Fruit fly (Drosophila melanogaster) whole organism, embryonic: ENCODE results near the gene Ir94a.

Experiments
- Abd-B ChIP-seq: fragments of 200-800 bp; sonication (Bioruptor generic); optimal IDR thresholded peaks from 2 replicates; lab custom pipeline; 2018; ENCODE audit warnings: missing biosample characterization, mild to moderate bottlenecking, missing genetic modification characterization, moderate library complexity
- Ada2b ChIP-seq: fragments of 200-800 bp; sonication (Bioruptor generic); IDR thresholded peaks from 2 replicates; pipeline ENCODE4 v1.3.6; 2022; ENCODE audit warnings: missing biosample characterization, missing genetic modification characterization
- Atf6 ChIP-seq: fragments of 200-800 bp; sonication (Bioruptor generic); IDR thresholded peaks from 2 replicates; pipeline ENCODE4 v1.3.6; 2022; ENCODE audit warnings: missing biosample characterization, missing genetic modification characterization
- Blimp-1 ChIP-seq: fragments of 200-800 bp; sonication (Bioruptor generic); optimal IDR thresholded peaks from 3 replicates; lab custom pipeline; 2018; ENCODE audit warnings: missing biosample characterization, missing genetic modification characterization, mild to moderate bottlenecking, moderate library complexity, missing genetic modification reagents
- CG10565 ChIP-seq: fragments of 200-800 bp; sonication (Bioruptor generic); optimal IDR thresholded peaks from 3 replicates; lab custom pipeline; 2016; ENCODE audit warnings: missing biosample characterization, mild to moderate bottlenecking, missing genetic modification characterization
- CG10979 ChIP-seq: fragments of 200-800 bp; sonication (Bioruptor generic); optimal IDR thresholded peaks from 2 replicates; lab custom pipeline; 2018; ENCODE audit warnings: missing biosample characterization, mild to moderate bottlenecking, missing genetic modification characterization, moderate library complexity
- CG11504 ChIP-seq: fragments of 200-800 bp; sonication (Bioruptor generic); optimal IDR thresholded peaks from 3 replicates; lab custom pipeline; 2019; ENCODE audit warnings: missing biosample characterization, mild to moderate bottlenecking, missing genetic modification characterization, moderate library complexity
- CG12155 ChIP-seq: fragments of 200-800 bp; sonication (Bioruptor generic); optimal IDR thresholded peaks from 3 replicates; lab custom pipeline; 2016; ENCODE audit warnings: missing biosample characterization, missing genetic modification characterization
- CG12299 ChIP-seq: fragments of 200-800 bp; sonication (Bioruptor generic); optimal IDR thresholded peaks from 2 replicates; lab custom pipeline; 2018; ENCODE audit warnings: missing biosample characterization, mild to moderate bottlenecking, missing genetic modification characterization
- CG12659 ChIP-seq: fragments of 200-800 bp; sonication (Bioruptor generic); optimal IDR thresholded peaks from 3 replicates; lab custom pipeline; 2017; ENCODE audit warnings: mild to moderate bottlenecking, missing biosample characterization, missing genetic modification reagents, missing genetic modification characterization
- CG1529 ChIP-seq: fragments of 200-800 bp; sonication (Bioruptor generic); optimal IDR thresholded peaks from 3 replicates; lab custom pipeline; 2018; ENCODE audit warnings: missing biosample characterization, missing genetic modification characterization
- CG17361 ChIP-seq: fragments of 200-800 bp; sonication (Bioruptor generic); IDR thresholded peaks from 3 replicates; pipeline ENCODE4 v1.3.6; 2022; ENCODE audit warnings: missing biosample characterization, missing genetic modification characterization
- CG17829 ChIP-seq: fragments of 200-800 bp; optimal IDR thresholded peaks from 2 replicates; lab custom pipeline; 2019; ENCODE audit warnings: missing biosample characterization, mild to moderate bottlenecking, missing genetic modification characterization, moderate library complexity
- CG18619 ChIP-seq: fragments of 200-800 bp; sonication (Bioruptor generic); optimal IDR thresholded peaks from 3 replicates; lab custom pipeline; 2017; ENCODE audit warnings: missing biosample characterization, mild to moderate bottlenecking, missing genetic modification characterization
- CG18764 ChIP-seq: fragments of 200-800 bp; sonication (Bioruptor generic); optimal IDR thresholded peaks from 3 replicates; lab custom pipeline; 2016; ENCODE audit warnings: missing biosample characterization, missing genetic modification characterization
- CG2129 ChIP-seq: fragments of 200-800 bp; sonication (Bioruptor generic); IDR thresholded peaks from 2 replicates; pipeline ENCODE4 v1.3.6; 2022; ENCODE audit warnings: missing biosample characterization, missing genetic modification characterization; ENCODE audit not compliant: partially characterized antibody
- CG2199 ChIP-seq: fragments of 200-800 bp; sonication (Bioruptor generic); IDR thresholded peaks from 3 replicates; pipeline ENCODE4 v1.3.6; 2022; ENCODE audit warnings: missing biosample characterization, missing genetic modification characterization
- CG2712 ChIP-seq: fragments of 200-800 bp; optimal IDR thresholded peaks from 3 replicates; lab custom pipeline; 2019; ENCODE audit warnings: missing biosample characterization, mild to moderate bottlenecking, missing genetic modification characterization, moderate library complexity
- CG2875 ChIP-seq: fragments of 200-800 bp; sonication (Bioruptor generic); optimal IDR thresholded peaks from 2 replicates; lab custom pipeline; 2017; ENCODE audit warnings: missing biosample characterization, mild to moderate bottlenecking, missing genetic modification characterization, missing genetic modification reagents
- CG30403 ChIP-seq: fragments of 200-800 bp; sonication (Bioruptor generic); optimal IDR thresholded peaks from 3 replicates; lab custom pipeline; 2016; ENCODE audit warnings: missing biosample characterization, missing genetic modification characterization
- CG31388 ChIP-seq: fragments of 200-800 bp; sonication (Bioruptor generic); optimal IDR thresholded peaks from 2 replicates; lab custom pipeline; 2016; ENCODE audit warnings: missing biosample characterization, missing genetic modification characterization
- CG34422 ChIP-seq: fragments of 200-800 bp; sonication (Bioruptor generic); IDR thresholded peaks from 3 replicates; pipeline ENCODE4 v1.3.6; 2022; ENCODE audit warnings: missing biosample characterization, missing genetic modification characterization
- CG4360 ChIP-seq: fragments of 200-800 bp; sonication (Bioruptor generic); IDR thresholded peaks from 2 replicates; pipeline ENCODE4 v1.3.6; 2022; ENCODE audit warnings: missing biosample characterization, missing genetic modification characterization
- CG4424 ChIP-seq: fragments of 200-800 bp; sonication (Bioruptor generic); optimal IDR thresholded peaks from 3 replicates; lab custom pipeline; 2016; ENCODE audit warnings: missing biosample characterization, missing genetic modification characterization
- CG4617 ChIP-seq: fragments of 200-800 bp; sonication (Bioruptor generic); optimal IDR thresholded peaks from 3 replicates; lab custom pipeline; 2016; ENCODE audit warnings: missing biosample characterization, missing genetic modification characterization, borderline replicate concordance
- CG4730 ChIP-seq: fragments of 200-800 bp; sonication (Bioruptor generic); IDR thresholded peaks from 2 replicates; pipeline ENCODE4 v1.3.6; 2022; ENCODE audit warnings: missing biosample characterization, missing genetic modification characterization
- CG5245 ChIP-seq: fragments of 200-800 bp; sonication (Bioruptor generic); optimal IDR thresholded peaks from 3 replicates; lab custom pipeline; 2016; ENCODE audit warnings: missing biosample characterization, missing genetic modification characterization
- CG5953 ChIP-seq: fragments of 200-800 bp; sonication (Bioruptor generic); IDR thresholded peaks from 2 replicates; pipeline ENCODE4 v1.3.6; 2022; ENCODE audit warnings: missing biosample characterization, missing genetic modification characterization
- CG6654 ChIP-seq: fragments of 200-800 bp; sonication (Bioruptor generic); optimal IDR thresholded peaks from 2 replicates; lab custom pipeline; 2017; ENCODE audit warnings: missing biosample characterization, mild to moderate bottlenecking, missing genetic modification characterization
- CG7987 ChIP-seq: fragments of 200-800 bp; sonication (Bioruptor generic); optimal IDR thresholded peaks from 2 replicates; lab custom pipeline; 2018; ENCODE audit warnings: missing biosample characterization, mild to moderate bottlenecking, missing genetic modification characterization, moderate library complexity
- CG8359 ChIP-seq: fragments of 200-800 bp; sonication (Bioruptor generic); optimal IDR thresholded peaks from 2 replicates; lab custom pipeline; 2017; ENCODE audit warnings: missing biosample characterization, mild to moderate bottlenecking, missing genetic modification characterization, borderline replicate concordance
- HHEX ChIP-seq: fragments of 200-800 bp; sonication (Bioruptor generic); optimal IDR thresholded peaks from 3 replicates; lab custom pipeline; 2017; ENCODE audit warnings: missing biosample characterization, mild to moderate bottlenecking, missing genetic modification characterization, missing genetic modification reagents
- HLH3B ChIP-seq: fragments of 200-800 bp; sonication (Bioruptor generic); IDR thresholded peaks from 2 replicates; pipeline ENCODE4 v1.3.6; 2022; ENCODE audit warnings: missing biosample characterization, missing genetic modification characterization
- Hr51 ChIP-seq, 2 experiments: fragments of 200-800 bp; sonication (Bioruptor generic); optimal IDR thresholded peaks; 2 replicates in 1 of 2; 3 replicates in 1 of 2; lab custom pipeline; 2016 to 2018; ENCODE audit warnings: missing biosample characterization in 2 of 2, missing genetic modification characterization in 2 of 2, mild to moderate bottlenecking in 1 of 2, moderate library complexity in 1 of 2
- Lim3 ChIP-seq: fragments of 200-800 bp; sonication (Bioruptor generic); IDR thresholded peaks from 2 replicates; pipeline ENCODE4 v1.3.6; 2022; ENCODE audit warnings: missing biosample characterization, missing genetic modification characterization
- Mrtf ChIP-seq: fragments of 200-800 bp; sonication (Bioruptor generic); IDR thresholded peaks from 3 replicates; pipeline ENCODE4 v1.3.6; 2022; ENCODE audit warnings: missing biosample characterization, missing genetic modification characterization
- Oli ChIP-seq: fragments of 200-800 bp; sonication (Bioruptor generic); optimal IDR thresholded peaks from 2 replicates; lab custom pipeline; 2018; ENCODE audit warnings: missing biosample characterization, mild to moderate bottlenecking, missing genetic modification characterization, moderate library complexity
- Xbp1 ChIP-seq: fragments of 200-800 bp; sonication (Bioruptor generic); optimal IDR thresholded peaks from 3 replicates; lab custom pipeline; 2016; ENCODE audit warnings: missing biosample characterization, mild to moderate bottlenecking, missing genetic modification characterization
- al ChIP-seq: fragments of 200-800 bp; sonication (Bioruptor generic); IDR thresholded peaks from 2 replicates; pipeline ENCODE4 v1.3.6; 2022; ENCODE audit warnings: missing biosample characterization, missing genetic modification characterization
- ap ChIP-seq: fragments of 200-800 bp; sonication (Bioruptor generic); IDR thresholded peaks from 2 replicates; pipeline ENCODE4 v1.3.6; 2022; ENCODE audit warnings: missing biosample characterization, missing genetic modification characterization
- br ChIP-seq: fragments of >200 bp; optimal IDR thresholded peaks from 2 replicates; lab custom pipeline; 2017
- cas ChIP-seq: fragments of 200-800 bp; sonication (Bioruptor generic); IDR thresholded peaks from 2 replicates; pipeline ENCODE4 v1.3.6; 2022; ENCODE audit warnings: missing biosample characterization, missing genetic modification characterization
- dysf ChIP-seq: fragments of 200-800 bp; sonication (Bioruptor generic); IDR thresholded peaks from 3 replicates; pipeline ENCODE4 v1.3.6; 2022; ENCODE audit warnings: missing biosample characterization, missing genetic modification characterization
- fd96Cb ChIP-seq: fragments of 200-800 bp; sonication (Bioruptor generic); optimal IDR thresholded peaks from 2 replicates; lab custom pipeline; 2018; ENCODE audit warnings: missing biosample characterization, mild to moderate bottlenecking, missing genetic modification characterization, moderate library complexity
- fu2 ChIP-seq: fragments of 200-800 bp; sonication (Bioruptor generic); optimal IDR thresholded peaks from 2 replicates; lab custom pipeline; 2016; ENCODE audit warnings: missing biosample characterization, missing genetic modification characterization
- klu ChIP-seq: fragments of 200-800 bp; sonication (Bioruptor generic); IDR thresholded peaks from 2 replicates; pipeline ENCODE4 v1.3.6; 2022; ENCODE audit warnings: missing biosample characterization, missing genetic modification characterization
- pho ChIP-seq: fragments of 200-800 bp; sonication (Bioruptor generic); optimal IDR thresholded peaks from 2 replicates; lab custom pipeline; 2016; ENCODE audit warnings: missing biosample characterization, missing genetic modification characterization
- psq ChIP-seq: fragments of 200-800 bp; sonication (Bioruptor generic); optimal IDR thresholded peaks from 2 replicates; lab custom pipeline; 2017; ENCODE audit warnings: missing biosample characterization, missing genetic modification characterization
- tin ChIP-seq: fragments of 200-800 bp; sonication (Bioruptor generic); optimal IDR thresholded peaks from 3 replicates; lab custom pipeline; 2016; ENCODE audit warnings: missing biosample characterization, missing genetic modification characterization
- trem ChIP-seq: fragments of 200-800 bp; optimal IDR thresholded peaks from 3 replicates; lab custom pipeline; 2019; ENCODE audit warnings: missing biosample characterization, mild to moderate bottlenecking, missing genetic modification characterization, moderate library complexity
- zen2 ChIP-seq: fragments of 200-800 bp; sonication (Bioruptor generic); IDR thresholded peaks from 3 replicates; pipeline ENCODE4 v1.3.6; 2022; ENCODE audit warnings: missing biosample characterization, missing genetic modification characterization; ENCODE audit not compliant: partially characterized antibody

Gene Ir94a

dm6 chr3R:22121220-22121619 lies 8.0 kb downstream of the Ir94a start (continued):
- TF ChIP-seq CG2875 (GFP tag; lab: Kevin White, UChicago): no peak
- peak; percentile 69 for TF ChIP-seq CG30403 (GFP tag; lab: Kevin White, UChicago)
- peak; percentile 25 for TF ChIP-seq CG12155 (GFP tag; lab: Kevin White, UChicago)
- no peak for TF ChIP-seq CG4360 (GFP tag; lab: Robert Waterston, UW)
- TF ChIP-seq CG2129 (GFP tag; lab: Robert Waterston, UW): no peak
- TF ChIP-seq dysf (GFP tag; lab: Robert Waterston, UW): peak; percentile 78
- TF ChIP-seq CG6654 (GFP tag; lab: Kevin White, UChicago): no peak
- no peak for TF ChIP-seq trem
- TF ChIP-seq CG31388 (GFP tag; lab: Kevin White, UChicago): no peak
- TF ChIP-seq CG2712 (tag; lab: Kevin White, UChicago): no peak
- TF ChIP-seq br (lab: Kevin White, UChicago): no peak
- peak; percentile 51; the same call in 1 of the 2 replicates for TF ChIP-seq ap (GFP tag; lab: Robert Waterston, UW)
- peak; percentile 41 for TF ChIP-seq CG4424 (GFP tag; lab: Kevin White, UChicago)
- peak; percentile 57 for TF ChIP-seq fd96Cb (tag; lab: Kevin White, UChicago)
- TF ChIP-seq CG11504 (tag; lab: Kevin White, UChicago): peak; percentile 72
- no peak for TF ChIP-seq zen2 (GFP tag; lab: Robert Waterston, UW)
- peak; percentile 59 for TF ChIP-seq Oli (tag; lab: Kevin White, UChicago)
- no peak for TF ChIP-seq CG1529 (GFP tag; lab: Kevin White, UChicago)
- TF ChIP-seq CG12299 (tag; lab: Kevin White, UChicago): peak; percentile 9
- peak; percentile 69 for TF ChIP-seq Abd-B
- TF ChIP-seq tin (GFP tag; lab: Kevin White, UChicago): no peak
- TF ChIP-seq CG7987 (GFP tag; lab: Kevin White, UChicago): no peak
- peak; percentile 37; the same call in 1 of the 2 replicates for TF ChIP-seq klu (GFP tag; lab: Robert Waterston, UW)
- no peak for TF ChIP-seq CG17829 (tag; lab: Kevin White, UChicago)
- no peak for TF ChIP-seq CG8359 (GFP tag; lab: Kevin White, UChicago)
- TF ChIP-seq CG5245 (GFP tag; lab: Kevin White, UChicago): peak; percentile 16
- peak; percentile 80 for TF ChIP-seq al
- peak; percentile 70 for TF ChIP-seq Ada2b (GFP tag; lab: Robert Waterston, UW)
- no peak for TF ChIP-seq CG34422 (GFP tag; lab: Robert Waterston, UW)
- TF ChIP-seq Hr51 (GFP tag; optimal IDR thresholded peaks at IDR 0.05; lab: Kevin White, UChicago): peak in 1 of 2 experiments; percentile 75
- TF ChIP-seq Mrtf (GFP tag; lab: Robert Waterston, UW): peak; percentile 60; the same call in 1 of the 3 replicates
- TF ChIP-seq CG18619 (GFP tag; lab: Kevin White, UChicago): peak; percentile 29
- no peak; the same call in 2 of the 3 replicates for TF ChIP-seq CG17361
- no peak for TF ChIP-seq cas (GFP tag; lab: Robert Waterston, UW)
- no peak for TF ChIP-seq Lim3 (GFP tag; lab: Robert Waterston, UW)
- TF ChIP-seq HLH3B: peak; percentile 66
- TF ChIP-seq CG12659 (GFP tag; lab: Kevin White, UChicago): peak; percentile 51
- TF ChIP-seq fu2 (GFP tag; lab: Kevin White, UChicago): no peak
- no peak for TF ChIP-seq psq (GFP tag; lab: Kevin White, UChicago)
- TF ChIP-seq CG5953 (GFP tag; lab: Robert Waterston, UW): no peak
- TF ChIP-seq HHEX (GFP tag; lab: Kevin White, UChicago): peak; percentile 59
- peak; percentile 11 for TF ChIP-seq pho (GFP tag; lab: Kevin White, UChicago)
- TF ChIP-seq CG18764: no peak
- 0 out of 2 replicates have a peak, but pooled peaks have one; percentile 29 for TF ChIP-seq CG4730 (GFP tag; lab: Robert Waterston, UW)
- peak; percentile 81; the same call in 1 of the 2 replicates for TF ChIP-seq Atf6 (GFP tag; lab: Robert Waterston, UW)
- no peak for TF ChIP-seq Blimp-1 (GFP tag; lab: Kevin White, UChicago)
- peak; percentile 37 for TF ChIP-seq Xbp1
- TF ChIP-seq CG10565: no peak
- TF ChIP-seq CG2199: no peak
- no peak for TF ChIP-seq CG4617
- no peak for TF ChIP-seq CG10979 (tag; lab: Kevin White, UChicago)
